Worm (Caenorhabditis elegans) whole organism, young adult: ENCODE measurements around the gene idpp-5.

ENCODE experiments used
- F10E7.11 ChIP-seq: sonication (generic microtip); optimal IDR thresholded peaks from 2 replicates; lab custom pipeline; 2017; ENCODE audit warnings: mild to moderate bottlenecking, missing genetic modification characterization, moderate library complexity, missing compliant biosample characterization
- F22D6.2 ChIP-seq: sonication (generic microtip); optimal IDR thresholded peaks from 2 replicates; lab custom pipeline; 2016; ENCODE audit warnings: mild to moderate bottlenecking, missing genetic modification characterization, missing compliant biosample characterization
- dox-1 ChIP-seq: fragments of 200-800 bp; sonication (Bioruptor generic); IDR thresholded peaks from 2 replicates; pipeline ENCODE4 v1.3.6; 2022; ENCODE audit warnings: missing genetic modification reagents, missing genetic modification characterization, missing compliant biosample characterization
- nfya-1 ChIP-seq: sonication (generic microtip); optimal IDR thresholded peaks from 2 replicates; lab custom pipeline; 2017; ENCODE audit warnings: antibody characterized with exemption, missing compliant biosample characterization, missing genetic modification characterization, borderline replicate concordance; ENCODE audit not compliant: insufficient read depth
- ztf-28 ChIP-seq: fragments of 200-800 bp; sonication (Bioruptor generic); IDR thresholded peaks from 2 replicates; pipeline ENCODE4 v1.3.6; 2022; ENCODE audit warnings: missing genetic modification reagents, missing genetic modification characterization, missing compliant biosample characterization

- TF ChIP-seq ztf-28 (GFP tag; lab: Robert Waterston, UW), result no peak
- no peak for TF ChIP-seq dox-1 (GFP tag; lab: Robert Waterston, UW)
- no peak for TF ChIP-seq F10E7.11 (tag; lab: Kevin White, UChicago)
- TF ChIP-seq F22D6.2, result no peak
- TF ChIP-seq nfya-1, result no peak
Measured at ce11 chrX:3821609-3822008, 29.0 kb upstream of the idpp-5 start.
